Worm (Caenorhabditis elegans) whole organism, midembryonic: ENCODE data around the gene C33H5.16.

Source experiments
- klf-2 ChIP-seq: fragments of 200-800 bp; sonication (Bioruptor generic); conservative IDR thresholded peaks from 2 replicates; pipeline ENCODE4 v1.3.6; 2022; ENCODE audit warnings: missing genetic modification reagents, missing genetic modification characterization, missing compliant biosample characterization
- med-1 ChIP-seq: sonication (generic microtip); optimal IDR thresholded peaks from 2 replicates; lab custom pipeline; 2017; ENCODE audit warnings: missing genetic modification characterization, mild to moderate bottlenecking, missing compliant biosample characterization, antibody characterized with exemption, missing genetic modification reagents; ENCODE audit not compliant: insufficient read depth
- ref-1 ChIP-seq: fragments of 200-800 bp; sonication (Bioruptor generic); conservative IDR thresholded peaks from 2 replicates; pipeline ENCODE4 v1.3.6; 2022; ENCODE audit warnings: missing genetic modification reagents, missing genetic modification characterization, missing compliant biosample characterization
- tab-1 ChIP-seq: fragments of 200-800 bp; sonication (Bioruptor generic); IDR thresholded peaks from 2 replicates; pipeline ENCODE4 v1.3.6; 2022; ENCODE audit warnings: missing genetic modification characterization, missing compliant biosample characterization
- ztf-23 ChIP-seq: fragments of 200-800 bp; sonication (Bioruptor generic); IDR thresholded peaks from 2 replicates; pipeline ENCODE4 v1.3.6; 2022; ENCODE audit warnings: missing genetic modification reagents, missing genetic modification characterization, missing compliant biosample characterization

ce11 chrIV:7829275-7829938 lies 26.3 kb upstream of the C33H5.16 start, which contains the start of gene C06A6.4:
- no peak for TF ChIP-seq klf-2
- TF ChIP-seq tab-1 (GFP tag; lab: Robert Waterston, UW): no peak
- no peak for TF ChIP-seq med-1
- no peak for TF ChIP-seq ref-1
- no peak for TF ChIP-seq ztf-23 (GFP tag; lab: Robert Waterston, UW)
